Fruit fly (Drosophila melanogaster) whole organism, prepupa: Measurements from ENCODE around the gene Sodh2.

Source experiments
- Blimp-1 ChIP-seq: fragments of 200-800 bp; sonication (Bioruptor generic); optimal IDR thresholded peaks from 3 replicates; lab custom pipeline; 2017; ENCODE audit warnings: missing biosample characterization, missing genetic modification characterization, mild to moderate bottlenecking, moderate library complexity, missing genetic modification reagents
- CG10631 ChIP-seq: fragments of 200-800 bp; sonication (Bioruptor generic); optimal IDR thresholded peaks from 2 replicates; lab custom pipeline; 2016; ENCODE audit warnings: missing biosample characterization, missing genetic modification characterization
- CG10669 ChIP-seq: fragments of 200-800 bp; sonication (Bioruptor generic); optimal IDR thresholded peaks from 3 replicates; lab custom pipeline; 2018; ENCODE audit warnings: missing biosample characterization, mild to moderate bottlenecking, missing genetic modification characterization, moderate library complexity
- CG11294 ChIP-seq: fragments of 200-800 bp; sonication (Bioruptor generic); IDR thresholded peaks from 2 replicates; pipeline ENCODE4 v1.3.6; 2022; ENCODE audit warnings: missing biosample characterization, missing genetic modification characterization
- CG11762 ChIP-seq: fragments of 200-800 bp; sonication (Bioruptor generic); optimal IDR thresholded peaks from 3 replicates; lab custom pipeline; 2016; ENCODE audit warnings: missing biosample characterization, missing genetic modification characterization; ENCODE audit not compliant: insufficient read depth
- CG11902 ChIP-seq: fragments of 200-800 bp; sonication (Bioruptor generic); optimal IDR thresholded peaks from 3 replicates; lab custom pipeline; 2016; ENCODE audit warnings: missing biosample characterization, missing genetic modification characterization
- CG15336 ChIP-seq: fragments of 200-800 bp; sonication (Bioruptor generic); IDR thresholded peaks from 2 replicates; pipeline ENCODE4 v1.3.6; 2022; ENCODE audit warnings: missing biosample characterization, missing genetic modification characterization
- CG16779 ChIP-seq: fragments of 200-800 bp; sonication (Bioruptor generic); optimal IDR thresholded peaks from 3 replicates; lab custom pipeline; 2017; ENCODE audit warnings: missing biosample characterization, mild to moderate bottlenecking, missing genetic modification characterization
- CG3032 ChIP-seq: fragments of 200-800 bp; optimal IDR thresholded peaks from 2 replicates; lab custom pipeline; 2019; ENCODE audit warnings: missing biosample characterization, mild to moderate bottlenecking, missing genetic modification characterization, moderate library complexity
- CG31627 ChIP-seq: fragments of 200-800 bp; sonication (Bioruptor generic); optimal IDR thresholded peaks from 3 replicates; lab custom pipeline; 2016; ENCODE audit warnings: missing biosample characterization, missing genetic modification characterization
- CG32006 ChIP-seq: fragments of 200-800 bp; sonication (Bioruptor generic); optimal IDR thresholded peaks from 3 replicates; lab custom pipeline; 2017; ENCODE audit warnings: missing biosample characterization, mild to moderate bottlenecking, missing genetic modification characterization
- CG34406 ChIP-seq: fragments of 200-800 bp; sonication (Bioruptor generic); optimal IDR thresholded peaks from 3 replicates; lab custom pipeline; 2016; ENCODE audit warnings: missing biosample characterization, missing genetic modification characterization
- CG3919 ChIP-seq: fragments of 200-800 bp; sonication (Bioruptor generic); optimal IDR thresholded peaks from 3 replicates; lab custom pipeline; 2016; ENCODE audit warnings: missing biosample characterization, missing genetic modification characterization
- CG4318 ChIP-seq: fragments of 200-800 bp; sonication (Bioruptor generic); optimal IDR thresholded peaks from 3 replicates; lab custom pipeline; 2017; ENCODE audit warnings: missing biosample characterization, mild to moderate bottlenecking, missing genetic modification characterization
- CG6163 ChIP-seq: fragments of 200-800 bp; sonication (Bioruptor generic); IDR thresholded peaks from 3 replicates; pipeline ENCODE4 v1.3.6; 2022; ENCODE audit warnings: missing biosample characterization, missing genetic modification characterization
- CG6276 ChIP-seq: fragments of 200-800 bp; sonication (Bioruptor generic); optimal IDR thresholded peaks from 2 replicates; lab custom pipeline; 2017; ENCODE audit warnings: missing biosample characterization, mild to moderate bottlenecking, missing genetic modification characterization
- CG6792 ChIP-seq: fragments of 200-800 bp; sonication (Bioruptor generic); optimal IDR thresholded peaks from 3 replicates; lab custom pipeline; 2016; ENCODE audit warnings: missing biosample characterization, missing genetic modification characterization
- CG6808 ChIP-seq: fragments of 200-800 bp; sonication (Bioruptor generic); optimal IDR thresholded peaks from 3 replicates; lab custom pipeline; 2017; ENCODE audit warnings: missing biosample characterization, missing genetic modification characterization, mild to moderate bottlenecking, moderate library complexity, missing genetic modification reagents
- CG6854 ChIP-seq: fragments of 200-800 bp; sonication (Bioruptor generic); optimal IDR thresholded peaks from 2 replicates; lab custom pipeline; 2017; ENCODE audit warnings: missing biosample characterization, mild to moderate bottlenecking, missing genetic modification characterization
- CG8319 ChIP-seq: fragments of 200-800 bp; sonication (Bioruptor generic); optimal IDR thresholded peaks from 3 replicates; lab custom pipeline; 2016; ENCODE audit warnings: missing biosample characterization, missing genetic modification characterization
- CG8632 ChIP-seq: fragments of 200-800 bp; sonication (Bioruptor generic); optimal IDR thresholded peaks from 3 replicates; lab custom pipeline; 2016; ENCODE audit warnings: missing biosample characterization, missing genetic modification characterization
- CG9139 ChIP-seq: fragments of 200-800 bp; sonication (Bioruptor generic); optimal IDR thresholded peaks from 3 replicates; lab custom pipeline; 2017; ENCODE audit warnings: missing biosample characterization, mild to moderate bottlenecking, missing genetic modification characterization
- Eip75B ChIP-seq: fragments of 200-800 bp; sonication (Bioruptor generic); optimal IDR thresholded peaks from 3 replicates; lab custom pipeline; 2016; ENCODE audit warnings: missing biosample characterization, missing genetic modification characterization
- Eip78C ChIP-seq: fragments of 200-800 bp; sonication (Bioruptor generic); peaks from one replicate; lab custom pipeline; 2016; ENCODE audit warnings: missing biosample characterization, missing genetic modification characterization
- Eip93F ChIP-seq: fragments of 200-800 bp; sonication (Bioruptor generic); optimal IDR thresholded peaks from 2 replicates; lab custom pipeline; 2016; ENCODE audit warnings: missing biosample characterization, mild to moderate bottlenecking, missing genetic modification characterization
- Ets21C ChIP-seq: fragments of 200-800 bp; sonication (Bioruptor generic); optimal IDR thresholded peaks from 3 replicates; lab custom pipeline; 2016; ENCODE audit warnings: missing biosample characterization, missing genetic modification characterization
- Gug ChIP-seq: fragments of 200-800 bp; sonication (Bioruptor generic); IDR thresholded peaks from 2 replicates; pipeline ENCODE4 v1.3.6; 2022; ENCODE audit warnings: missing biosample characterization, missing genetic modification characterization
- Hr38 ChIP-seq: sonication (Bioruptor generic); optimal IDR thresholded peaks from 2 replicates; lab custom pipeline; 2016; ENCODE audit warnings: missing biosample characterization, missing genetic modification characterization
- Hr39 ChIP-seq: fragments of 200-800 bp; sonication (Bioruptor generic); optimal IDR thresholded peaks from 2 replicates; lab custom pipeline; 2016; ENCODE audit warnings: missing biosample characterization, missing genetic modification characterization
- Lpt ChIP-seq: fragments of 200-800 bp; sonication (Bioruptor generic); optimal IDR thresholded peaks from 3 replicates; lab custom pipeline; 2016; ENCODE audit warnings: missing biosample characterization, missing genetic modification characterization
- OdsH ChIP-seq: fragments of 200-800 bp; sonication (Bioruptor generic); optimal IDR thresholded peaks from 3 replicates; lab custom pipeline; 2016; ENCODE audit warnings: missing biosample characterization, missing genetic modification characterization
- Smox ChIP-seq: fragments of 200-800 bp; sonication (Bioruptor generic); optimal IDR thresholded peaks from 3 replicates; lab custom pipeline; 2016; ENCODE audit warnings: missing biosample characterization, missing genetic modification characterization
- Sox102F ChIP-seq: fragments of 200-800 bp; sonication (Bioruptor generic); optimal IDR thresholded peaks from 2 replicates; lab custom pipeline; 2016; ENCODE audit warnings: missing biosample characterization, mild to moderate bottlenecking, missing genetic modification characterization
- Sox14 ChIP-seq: fragments of 200-800 bp; sonication (Bioruptor generic); optimal IDR thresholded peaks from 3 replicates; lab custom pipeline; 2016; ENCODE audit warnings: missing biosample characterization, missing genetic modification characterization
- acj6 ChIP-seq: fragments of 200-800 bp; sonication (Bioruptor generic); optimal IDR thresholded peaks from 3 replicates; lab custom pipeline; 2016; ENCODE audit warnings: missing biosample characterization, missing genetic modification characterization
- dac ChIP-seq: fragments of 200-800 bp; sonication (Bioruptor generic); optimal IDR thresholded peaks from 2 replicates; lab custom pipeline; 2017; ENCODE audit warnings: missing biosample characterization, mild to moderate bottlenecking, missing genetic modification characterization
- dsx ChIP-seq: fragments of 200-800 bp; optimal IDR thresholded peaks from 3 replicates; lab custom pipeline; 2019; ENCODE audit warnings: missing biosample characterization, mild to moderate bottlenecking, missing genetic modification characterization, moderate library complexity; ENCODE audit not compliant: poor library complexity, severe bottlenecking
- esn ChIP-seq: fragments of 200-800 bp; sonication (Bioruptor generic); optimal IDR thresholded peaks from 2 replicates; lab custom pipeline; 2016; ENCODE audit warnings: missing biosample characterization, mild to moderate bottlenecking, missing genetic modification characterization, moderate library complexity
- fd85E ChIP-seq: fragments of 200-800 bp; sonication (Bioruptor generic); optimal IDR thresholded peaks from 3 replicates; lab custom pipeline; 2016; ENCODE audit warnings: missing biosample characterization, missing genetic modification characterization
- fkh ChIP-seq: fragments of 200-800 bp; sonication (Bioruptor generic); optimal IDR thresholded peaks from 3 replicates; lab custom pipeline; 2017; ENCODE audit warnings: missing biosample characterization, mild to moderate bottlenecking, missing genetic modification characterization, moderate library complexity
- net ChIP-seq: fragments of 200-800 bp; sonication (Bioruptor generic); optimal IDR thresholded peaks from 3 replicates; lab custom pipeline; 2016; ENCODE audit warnings: missing biosample characterization, missing genetic modification characterization
- pdm3 ChIP-seq: fragments of 200-800 bp; sonication (Bioruptor generic); optimal IDR thresholded peaks from 3 replicates; lab custom pipeline; 2016; ENCODE audit warnings: missing biosample characterization, missing genetic modification characterization
- salr ChIP-seq, 2 experiments: fragments of 200-800 bp; sonication (Bioruptor generic); optimal IDR thresholded peaks; 3 replicates each; lab custom pipeline; 2016 to 2018; ENCODE audit warnings: missing biosample characterization in 2 of 2, missing genetic modification characterization in 2 of 2, mild to moderate bottlenecking in 1 of 2
- spab ChIP-seq: fragments of 200-800 bp; sonication (Bioruptor generic); optimal IDR thresholded peaks from 2 replicates; lab custom pipeline; 2017; ENCODE audit warnings: missing biosample characterization, mild to moderate bottlenecking, missing genetic modification characterization, missing genetic modification reagents
- svp ChIP-seq: fragments of 200-800 bp; sonication (Bioruptor generic); peaks from one replicate; lab custom pipeline; 2016; ENCODE audit warnings: missing biosample characterization, missing genetic modification characterization
- topi ChIP-seq: fragments of 200-800 bp; sonication (Bioruptor generic); optimal IDR thresholded peaks from 3 replicates; lab custom pipeline; 2016; ENCODE audit warnings: missing biosample characterization, missing genetic modification characterization
- vri ChIP-seq: fragments of 200-800 bp; sonication (Bioruptor generic); optimal IDR thresholded peaks from 3 replicates; lab custom pipeline; 2016; ENCODE audit warnings: missing biosample characterization, mild to moderate bottlenecking, missing genetic modification characterization

Sodh2 gene

dm6 chr3R:10832526-10833165 lies 43.5 kb upstream of the Sodh2 start (continued):
- TF ChIP-seq CG8319: peak; percentile 55
- TF ChIP-seq dac (GFP tag; lab: Kevin White, UChicago): peak; percentile 68
- peak; percentile 88 for TF ChIP-seq CG32006 (GFP tag; lab: Kevin White, UChicago)
- TF ChIP-seq topi (GFP tag; lab: Kevin White, UChicago): peak; percentile 48
- no peak for TF ChIP-seq Sox102F (GFP tag; lab: Kevin White, UChicago)
- TF ChIP-seq OdsH (GFP tag; lab: Kevin White, UChicago): peak; percentile 76
- TF ChIP-seq Eip93F (GFP tag; lab: Kevin White, UChicago): no peak
- no peak for TF ChIP-seq CG31627 (GFP tag; lab: Kevin White, UChicago)
- peak; percentile 90 for TF ChIP-seq spab (GFP tag; lab: Kevin White, UChicago)
- TF ChIP-seq pdm3 (GFP tag; lab: Kevin White, UChicago): peak; percentile 67
- TF ChIP-seq CG4318 (GFP tag; lab: Kevin White, UChicago): peak; percentile 76
- peak; percentile 76 for TF ChIP-seq CG10631 (GFP tag; lab: Kevin White, UChicago)
- TF ChIP-seq CG34406: peak; percentile 28

dm6 chr3R:10834893-10835292 lies 41.3 kb upstream of the Sodh2 start:
- TF ChIP-seq acj6 (peak; percentile 97), Eip75B (GFP tag; lab: Kevin White, UChicago) (peak; percentile 97), Ets21C (peak; percentile 86), Smox (GFP tag; lab: Kevin White, UChicago) (peak; percentile 92), CG6854 (GFP tag; lab: Kevin White, UChicago) (peak; percentile 96), Gug (GFP tag; lab: Robert Waterston, UW) (peak; percentile 88), CG3919 (GFP tag; lab: Kevin White, UChicago) (peak; percentile 98), CG34406 (peak; percentile 95), CG11762 (peak; percentile 95), CG15336 (peak; percentile 97), CG10631 (GFP tag; lab: Kevin White, UChicago) (peak; percentile 95), CG6792 (peak; percentile 97), CG31627 (GFP tag; lab: Kevin White, UChicago) (peak; percentile 86), Sox102F (GFP tag; lab: Kevin White, UChicago) (peak; percentile 95), fd85E (GFP tag; lab: Kevin White, UChicago) (peak; percentile 89), CG6163 (peak; percentile 98), CG9139 (peak; percentile 92), Eip78C (GFP tag; lab: Kevin White, UChicago) (peak; percentile 99), salr (GFP tag; optimal IDR thresholded peaks at IDR 0.05; lab: Kevin White, UChicago) (peak; percentile 88 to 93), CG11902 (peak; percentile 92), CG8632 (GFP tag; lab: Kevin White, UChicago) (peak; percentile 95), Hr38 (GFP tag; lab: Kevin White, UChicago) (no peak), svp (GFP tag; lab: Kevin White, UChicago) (peak; percentile 99), fkh (GFP tag; lab: Kevin White, UChicago) (no peak), CG6808 (peak; percentile 96), CG10669 (peak; percentile 92), dsx (GFP tag; lab: Kevin White, UChicago) (peak; percentile 93), Sox14 (peak; percentile 90), Eip93F (GFP tag; lab: Kevin White, UChicago) (peak; percentile 98), Hr39 (GFP tag; lab: Kevin White, UChicago) (peak; percentile 86), CG32006 (GFP tag; lab: Kevin White, UChicago) (peak; percentile 96), Lpt (peak; percentile 97), dac (GFP tag; lab: Kevin White, UChicago) (peak; percentile 92), net (GFP tag; lab: Kevin White, UChicago) (peak; percentile 95), CG16779 (tag; lab: Kevin White, UChicago) (peak; percentile 94), CG6276 (GFP tag; lab: Kevin White, UChicago) (peak; percentile 95), vri (GFP tag; lab: Kevin White, UChicago) (peak; percentile 94), CG8319 (peak; percentile 92), CG11294 (GFP tag; lab: Robert Waterston, UW) (peak; percentile 89), Blimp-1 (GFP tag; lab: Kevin White, UChicago) (peak; percentile 88), CG3032 (tag; lab: Kevin White, UChicago) (peak; percentile 94), esn (peak; percentile 96), OdsH (GFP tag; lab: Kevin White, UChicago) (peak; percentile 97)
